Worm (Caenorhabditis elegans): Measurements from ENCODE around the gene fahd-1.

The fahd-1 gene

ce11 chrIII:7860885-7861284 lies 31.2 kb upstream of the fahd-1 start, which contains the start of gene cuc-1:
Gene cuc-1 (minus strand): TSS chrIII:7860985.
- TF ChIP-seq flt-1 (GFP tag; IDR thresholded peaks at IDR 0.05) (no peak), klf-2 (GFP tag; conservative IDR thresholded peaks at IDR 0.05) (no peak), T22C8.4 (GFP tag; IDR thresholded peaks at IDR 0.05) (no peak), ref-1 (GFP tag; conservative IDR thresholded peaks at IDR 0.05) (no peak), ztf-29 (GFP tag; IDR thresholded peaks at IDR 0.05) (no peak), ztf-23 (GFP tag; IDR thresholded peaks at IDR 0.05) (no peak), cog-1 (tag; optimal IDR thresholded peaks at IDR 0.05) (no peak)

ce11 chrIII:7861535-7862120 lies 30.4 kb upstream of the fahd-1 start, which contains the start of gene snr-5:
Gene snr-5 (plus strand): TSS chrIII:7862070.
- TF ChIP-seq T22C8.4 (GFP tag; IDR thresholded peaks at IDR 0.05) (no peak), klf-2 (GFP tag; conservative IDR thresholded peaks at IDR 0.05) (no peak), ref-1 (GFP tag; conservative IDR thresholded peaks at IDR 0.05) (no peak), med-1 (GFP tag; optimal IDR thresholded peaks at IDR 0.05; ENCODE audit: insufficient read depth) (no peak), flt-1 (GFP tag; IDR thresholded peaks at IDR 0.05) (no peak), tab-1 (GFP tag; IDR thresholded peaks at IDR 0.05) (no peak), cog-1 (tag; optimal IDR thresholded peaks at IDR 0.05) (no peak), ztf-29 (GFP tag; IDR thresholded peaks at IDR 0.05) (no peak), ztf-23 (GFP tag; IDR thresholded peaks at IDR 0.05) (no peak)

ce11 chrIII:7865238-7865761 lies 26.8 kb upstream of the fahd-1 start, which contains the start of gene slc-17.3:
Gene slc-17.3 (minus strand): TSS chrIII:7865288.
- TF ChIP-seq tab-1 (GFP tag; IDR thresholded peaks at IDR 0.05) = no peak

ce11 chrIII:7866189-7866588 lies 25.9 kb upstream of the fahd-1 start, which contains the start of gene cup-4:
Gene cup-4 (plus strand): TSS chrIII:7866489.
- no peak for TF ChIP-seq ztf-29 (GFP tag; IDR thresholded peaks at IDR 0.05)

- TF ChIP-seq ztf-23 (GFP tag; IDR thresholded peaks at IDR 0.05) (no peak), tab-1 (GFP tag; IDR thresholded peaks at IDR 0.05) (no peak), ztf-29 (GFP tag; IDR thresholded peaks at IDR 0.05) (no peak), klf-2 (GFP tag; conservative IDR thresholded peaks at IDR 0.05) (no peak), flt-1 (GFP tag; IDR thresholded peaks at IDR 0.05) (no peak), ref-1 (GFP tag; conservative IDR thresholded peaks at IDR 0.05) (no peak), T22C8.4 (GFP tag; IDR thresholded peaks at IDR 0.05) (no peak), med-1 (GFP tag; optimal IDR thresholded peaks at IDR 0.05; ENCODE audit: insufficient read depth) (no peak), cog-1 (tag; optimal IDR thresholded peaks at IDR 0.05) (no peak)
Observed at ce11 chrIII:7872776-7873175, 19.3 kb upstream of the fahd-1 start.

- TF ChIP-seq T22C8.4 (GFP tag; IDR thresholded peaks at IDR 0.05) (no peak), cog-1 (tag; optimal IDR thresholded peaks at IDR 0.05) (no peak), ztf-23 (GFP tag; IDR thresholded peaks at IDR 0.05) (no peak), klf-2 (GFP tag; conservative IDR thresholded peaks at IDR 0.05) (no peak), flt-1 (GFP tag; IDR thresholded peaks at IDR 0.05) (no peak), ztf-29 (GFP tag; IDR thresholded peaks at IDR 0.05) (no peak)
Observed at ce11 chrIII:7873481-7873880, 18.6 kb upstream of the fahd-1 start, which contains the start of gene tyr-1. Gene tyr-1 (plus strand): TSS chrIII:7873781.

ce11 chrIII:7877090-7877489 lies 15.0 kb upstream of the fahd-1 start:
- no peak for TF ChIP-seq T22C8.4 (GFP tag; IDR thresholded peaks at IDR 0.05)
- TF ChIP-seq med-1 (GFP tag; optimal IDR thresholded peaks at IDR 0.05; ENCODE audit: insufficient read depth) = no peak
- no peak for TF ChIP-seq ztf-23 (GFP tag; IDR thresholded peaks at IDR 0.05)
- no peak for TF ChIP-seq cog-1 (tag; optimal IDR thresholded peaks at IDR 0.05)
- TF ChIP-seq flt-1 (GFP tag; IDR thresholded peaks at IDR 0.05) = no peak
- TF ChIP-seq klf-2 (GFP tag; conservative IDR thresholded peaks at IDR 0.05) = no peak
- no peak for TF ChIP-seq tab-1 (GFP tag; IDR thresholded peaks at IDR 0.05)
- no peak for TF ChIP-seq ztf-29 (GFP tag; IDR thresholded peaks at IDR 0.05)

- no peak for TF ChIP-seq ref-1 (GFP tag; conservative IDR thresholded peaks at IDR 0.05)
- no peak for TF ChIP-seq ztf-23 (GFP tag; IDR thresholded peaks at IDR 0.05)
- no peak for TF ChIP-seq ztf-29 (GFP tag; IDR thresholded peaks at IDR 0.05)
- TF ChIP-seq tab-1 (GFP tag; IDR thresholded peaks at IDR 0.05) = no peak
- no peak for TF ChIP-seq cog-1 (tag; optimal IDR thresholded peaks at IDR 0.05)
- TF ChIP-seq klf-2 (GFP tag; conservative IDR thresholded peaks at IDR 0.05) = no peak
- TF ChIP-seq med-1 (GFP tag; optimal IDR thresholded peaks at IDR 0.05; ENCODE audit: insufficient read depth) = no peak
- no peak for TF ChIP-seq flt-1 (GFP tag; IDR thresholded peaks at IDR 0.05)
- no peak for TF ChIP-seq T22C8.4 (GFP tag; IDR thresholded peaks at IDR 0.05)
Observed at ce11 chrIII:7878852-7879329, 13.2 kb upstream of the fahd-1 start, which contains the start of gene sup-18. Gene sup-18 (minus strand): TSS chrIII:7878902.

ce11 chrIII:7880132-7880715 lies 11.8 kb upstream of the fahd-1 start:
- TF ChIP-seq T22C8.4 (GFP tag; IDR thresholded peaks at IDR 0.05) (no peak), klf-2 (GFP tag; conservative IDR thresholded peaks at IDR 0.05) (no peak), tab-1 (GFP tag; IDR thresholded peaks at IDR 0.05) (no peak), med-1 (GFP tag; optimal IDR thresholded peaks at IDR 0.05; ENCODE audit: insufficient read depth) (no peak), ztf-23 (GFP tag; IDR thresholded peaks at IDR 0.05) (no peak), ztf-29 (GFP tag; IDR thresholded peaks at IDR 0.05) (no peak), ref-1 (GFP tag; conservative IDR thresholded peaks at IDR 0.05) (no peak), flt-1 (GFP tag; IDR thresholded peaks at IDR 0.05) (no peak), cog-1 (tag; optimal IDR thresholded peaks at IDR 0.05) (no peak)

ce11 chrIII:7882900-7883299 lies 9.2 kb upstream of the fahd-1 start, which contains the start of gene ZK688.9:
Gene ZK688.9 (minus strand): TSS chrIII:7883000.
- no peak for TF ChIP-seq cog-1 (tag; optimal IDR thresholded peaks at IDR 0.05)
- no peak for TF ChIP-seq ref-1 (GFP tag; conservative IDR thresholded peaks at IDR 0.05)
- no peak for TF ChIP-seq T22C8.4 (GFP tag; IDR thresholded peaks at IDR 0.05)
- no peak for TF ChIP-seq klf-2 (GFP tag; conservative IDR thresholded peaks at IDR 0.05)
- no peak for TF ChIP-seq tab-1 (GFP tag; IDR thresholded peaks at IDR 0.05)
- TF ChIP-seq ztf-23 (GFP tag; IDR thresholded peaks at IDR 0.05) = no peak
- TF ChIP-seq flt-1 (GFP tag; IDR thresholded peaks at IDR 0.05) = no peak
- TF ChIP-seq ztf-29 (GFP tag; IDR thresholded peaks at IDR 0.05) = no peak
- TF ChIP-seq med-1 (GFP tag; optimal IDR thresholded peaks at IDR 0.05; ENCODE audit: insufficient read depth) = no peak

All from whole organism, midembryonic.